Worm (Caenorhabditis elegans): ENCODE data around the gene C29E4.13.

ce11 chrIII:7897733-7898132 lies 30.8 kb downstream of the C29E4.13 start:
- TF ChIP-seq elt-3 (tag; optimal IDR thresholded peaks at IDR 0.05): peak in 5 of 6 experiments; percentile 27 to 85 (median 48)
- no peak for TF ChIP-seq unc-62 (GFP tag; optimal IDR thresholded peaks at IDR 0.05)
- TF ChIP-seq nhr-11 (tag; optimal IDR thresholded peaks at IDR 0.05): no peak
- no peak for TF ChIP-seq rnt-1 (tag; optimal IDR thresholded peaks at IDR 0.05)
- TF ChIP-seq ceh-82 (tag; optimal IDR thresholded peaks at IDR 0.05): no peak
- TF ChIP-seq ama-1 (optimal IDR thresholded peaks at IDR 0.05): no peak
- TF ChIP-seq mep-1 (tag; optimal IDR thresholded peaks at IDR 0.05): no peak
- peak; percentile 22 for TF ChIP-seq C16A3.4 (tag; optimal IDR thresholded peaks at IDR 0.05)
- no peak for TF ChIP-seq lin-39 (tag; optimal IDR thresholded peaks at IDR 0.05)
- TF ChIP-seq nhr-12 (tag; optimal IDR thresholded peaks at IDR 0.05): no peak
- no peak for TF ChIP-seq fkh-10 (GFP tag; optimal IDR thresholded peaks at IDR 0.05)
- TF ChIP-seq pag-3 (tag; optimal IDR thresholded peaks at IDR 0.05; ENCODE audit: borderline replicate concordance, insufficient read depth): no peak
